Fruit fly (Drosophila melanogaster) whole organism, wandering third instar larva: ENCODE results near the gene CG46435.

Source experiments
- CG32264 ChIP-seq: fragments of 200-800 bp; sonication (Bioruptor generic); optimal IDR thresholded peaks from 2 replicates; lab custom pipeline; 2016; ENCODE audit warnings: missing biosample characterization, missing genetic modification characterization
- CrebA ChIP-seq: fragments of 200-800 bp; sonication (Bioruptor generic); optimal IDR thresholded peaks from 2 replicates; lab custom pipeline; 2016; ENCODE audit warnings: missing biosample characterization, mild to moderate bottlenecking, missing genetic modification characterization, borderline replicate concordance
- Dfd ChIP-seq: fragments of >200 bp; optimal IDR thresholded peaks from 2 replicates; lab custom pipeline; 2017; ENCODE audit warnings: missing biosample characterization, missing genetic modification characterization
- GATAd ChIP-seq: sonication (Bioruptor generic); optimal IDR thresholded peaks from 2 replicates; lab custom pipeline; 2016; ENCODE audit warnings: missing biosample characterization, missing genetic modification characterization
- Hnf4 ChIP-seq: fragments of 200-800 bp; sonication (Bioruptor generic); optimal IDR thresholded peaks from 2 replicates; lab custom pipeline; 2016; ENCODE audit warnings: missing biosample characterization, mild to moderate bottlenecking, missing genetic modification characterization
- Hr78 ChIP-seq: fragments of >200 bp; optimal IDR thresholded peaks from 2 replicates; lab custom pipeline; 2017; ENCODE audit warnings: missing biosample characterization, missing genetic modification characterization
- Hr83 ChIP-seq: fragments of 200-300 bp; sonication (Bioruptor generic); optimal IDR thresholded peaks from 2 replicates; lab custom pipeline; 2016; ENCODE audit warnings: missing biosample characterization, mild to moderate bottlenecking, missing genetic modification characterization, moderate library complexity; ENCODE audit not compliant: poor library complexity, severe bottlenecking
- Jra ChIP-seq: sonication (Bioruptor generic); optimal IDR thresholded peaks from 2 replicates; lab custom pipeline; 2016; ENCODE audit warnings: missing biosample characterization, missing genetic modification characterization
- Mio ChIP-seq: sonication (Bioruptor generic); optimal IDR thresholded peaks from 2 replicates; lab custom pipeline; 2016; ENCODE audit warnings: missing biosample characterization, missing genetic modification characterization
- Myc ChIP-seq: fragments of >200 bp; optimal IDR thresholded peaks from 2 replicates; lab custom pipeline; 2017
- N ChIP-seq: fragments of >200 bp; optimal IDR thresholded peaks from 2 replicates; lab custom pipeline; 2018; ENCODE audit warnings: missing biosample characterization, missing external identifiers, missing genetic modification characterization
- OdsH ChIP-seq: fragments of 200-800 bp; sonication (Bioruptor generic); optimal IDR thresholded peaks from 2 replicates; lab custom pipeline; 2016; ENCODE audit warnings: missing biosample characterization, mild to moderate bottlenecking, missing genetic modification characterization
- Rel ChIP-seq, 2 experiments: fragments of 200-800 bp; sonication (Bioruptor generic) in 1 of 2; optimal IDR thresholded peaks; 2 replicates in 1 of 2; 3 replicates in 1 of 2; lab custom pipeline; 2016 to 2019; ENCODE audit warnings: mild to moderate bottlenecking in 2 of 2, missing biosample characterization in 2 of 2, missing genetic modification characterization in 2 of 2, moderate library complexity in 1 of 2
- Vsx2 ChIP-seq: fragments of 200-300, 225-300 bp; sonication (Bioruptor generic); optimal IDR thresholded peaks from 2 replicates; lab custom pipeline; 2018; ENCODE audit warnings: missing biosample characterization, missing genetic modification characterization; ENCODE audit not compliant: partially characterized antibody
- br ChIP-seq: fragments of 200-800 bp; sonication (Bioruptor generic); optimal IDR thresholded peaks from 2 replicates; lab custom pipeline; 2016; ENCODE audit warnings: missing biosample characterization, missing genetic modification characterization
- brk ChIP-seq: fragments of 200-800 bp; sonication (Bioruptor generic); optimal IDR thresholded peaks from 2 replicates; lab custom pipeline; 2016; ENCODE audit warnings: missing biosample characterization, mild to moderate bottlenecking, missing genetic modification characterization
- dmrt93B ChIP-seq: fragments of 200-800 bp; sonication (Bioruptor generic); optimal IDR thresholded peaks from 2 replicates; lab custom pipeline; 2018; ENCODE audit warnings: missing biosample characterization, mild to moderate bottlenecking, missing genetic modification characterization
- dsf ChIP-seq: sonication (Bioruptor generic); optimal IDR thresholded peaks from 2 replicates; lab custom pipeline; 2016; ENCODE audit warnings: missing biosample characterization, missing genetic modification characterization, borderline replicate concordance
- foxo ChIP-seq, 2 experiments: fragments of 200-800 bp; sonication (Bioruptor generic); optimal IDR thresholded peaks; 2 replicates in 1 of 2; 3 replicates in 1 of 2; lab custom pipeline; 2016 to 2017; ENCODE audit warnings: missing biosample characterization in 2 of 2, missing genetic modification characterization in 2 of 2
- fru ChIP-seq: fragments of 200-800 bp; sonication (Bioruptor generic); optimal IDR thresholded peaks from 3 replicates; lab custom pipeline; 2016; ENCODE audit warnings: missing biosample characterization, mild to moderate bottlenecking, missing genetic modification characterization
- h ChIP-seq: fragments of 200-800 bp; sonication (Bioruptor generic); optimal IDR thresholded peaks from 3 replicates; lab custom pipeline; 2016; ENCODE audit warnings: missing biosample characterization, mild to moderate bottlenecking, missing genetic modification characterization
- jim ChIP-seq: fragments of 175-275, 200-325 bp; sonication (Bioruptor generic); optimal IDR thresholded peaks from 2 replicates; lab custom pipeline; 2016; ENCODE audit warnings: missing biosample characterization, mild to moderate bottlenecking, missing genetic modification characterization
- pan ChIP-seq: fragments of >200 bp; optimal IDR thresholded peaks from 2 replicates; lab custom pipeline; 2017
- psq ChIP-seq: fragments of 200-800 bp; sonication (Bioruptor generic); optimal IDR thresholded peaks from 3 replicates; lab custom pipeline; 2017; ENCODE audit warnings: missing biosample characterization, mild to moderate bottlenecking, missing genetic modification characterization, moderate library complexity
- sage ChIP-seq: fragments of 200-800 bp; sonication (Bioruptor generic); optimal IDR thresholded peaks from 2 replicates; lab custom pipeline; 2016; ENCODE audit warnings: missing biosample characterization, mild to moderate bottlenecking, missing genetic modification characterization
- sv ChIP-seq: fragments of 200-800 bp; sonication (Bioruptor generic); optimal IDR thresholded peaks from 3 replicates; lab custom pipeline; 2016; ENCODE audit warnings: missing biosample characterization, missing genetic modification characterization
- usp ChIP-seq: fragments of >200 bp; optimal IDR thresholded peaks from 2 replicates; lab custom pipeline; 2017; ENCODE audit warnings: missing biosample characterization, missing genetic modification characterization
- woc ChIP-seq: sonication (Bioruptor generic); optimal IDR thresholded peaks from 2 replicates; lab custom pipeline; 2016; ENCODE audit warnings: missing biosample characterization, mild to moderate bottlenecking, missing genetic modification characterization

Gene CG46435

DNA sequence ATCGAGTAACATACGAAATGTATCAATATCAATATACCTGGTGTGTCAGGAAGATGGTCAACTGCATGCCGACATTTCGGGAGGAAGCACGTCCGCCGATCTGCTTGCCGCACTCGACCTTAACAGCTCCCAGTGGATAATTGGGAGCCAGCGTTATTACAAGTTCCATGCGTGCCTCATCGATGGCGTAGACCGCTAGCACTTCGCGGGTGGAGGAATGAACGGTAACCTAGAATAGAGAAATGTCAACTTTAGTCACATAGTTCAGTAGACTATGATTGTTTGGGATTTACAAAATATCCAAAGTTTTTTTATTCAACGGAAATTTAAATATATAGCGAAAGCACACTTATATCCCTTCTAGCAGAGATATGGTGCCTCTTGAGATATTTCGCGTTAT lies at the start of gene CG46435, which contains the start of gene Rcd7:
Gene CG46435 (plus strand): TSS at position 301 of the 400 bp plus-strand sequence.
Gene Rcd7 (plus strand): TSS at position 301 of the 400 bp plus-strand sequence.
- TF ChIP-seq psq (no peak), dsf (GFP tag; lab: Kevin White, UChicago) (no peak), foxo (GFP tag; optimal IDR thresholded peaks at IDR 0.05; lab: Kevin White, UChicago) (no peak), Mio (no peak), br (GFP tag; lab: Kevin White, UChicago) (no peak), N (GFP tag; lab: Kevin White, UChicago) (no peak), jim (GFP tag; lab: Kevin White, UChicago) (no peak), dmrt93B (GFP tag; lab: Kevin White, UChicago) (no peak), Hr83 (GFP tag; lab: Kevin White, UChicago) (no peak), usp (GFP tag; lab: Kevin White, UChicago) (no peak), brk (GFP tag; lab: Kevin White, UChicago) (no peak), CG32264 (no peak), woc (GFP tag; lab: Kevin White, UChicago) (no peak), CrebA (GFP tag; lab: Kevin White, UChicago) (no peak), sage (GFP tag; lab: Kevin White, UChicago) (no peak), h (GFP tag; lab: Kevin White, UChicago) (no peak), pan (lab: Kevin White, UChicago) (no peak), Vsx2 (GFP tag; lab: Kevin White, UChicago) (no peak), sv (GFP tag; lab: Kevin White, UChicago) (no peak)

DNA sequence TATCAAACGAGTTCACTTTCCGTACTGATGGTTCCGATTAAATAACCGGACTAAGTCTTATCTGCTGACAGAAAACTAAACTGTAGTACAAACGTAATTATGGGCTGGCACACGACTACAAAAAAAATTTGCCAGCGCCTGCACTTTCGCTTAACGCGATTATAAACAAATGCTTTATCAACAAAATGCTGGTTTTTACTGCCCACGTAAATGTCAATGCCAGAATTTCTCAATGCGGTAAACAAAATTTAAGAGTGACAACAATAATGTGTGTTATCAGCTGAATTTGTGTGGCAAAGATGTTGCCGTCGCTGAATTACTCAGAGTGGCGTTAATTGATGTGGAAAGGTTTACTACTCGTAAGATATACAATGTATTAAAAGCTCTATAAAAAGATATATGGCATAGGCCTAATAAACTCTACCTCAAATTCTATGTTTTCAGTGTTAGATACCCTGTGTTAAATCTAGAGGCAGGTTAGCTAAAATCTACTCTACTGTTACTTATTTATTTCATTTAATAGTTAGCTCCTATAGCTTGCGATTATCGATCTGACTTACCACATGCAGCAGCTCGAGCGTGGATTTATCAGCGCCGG lies 48.8 kb upstream of the CG46435 start:
- TF ChIP-seq jim (GFP tag; lab: Kevin White, UChicago) = no peak
- no peak for TF ChIP-seq Jra (GFP tag; lab: Kevin White, UChicago)

DNA sequence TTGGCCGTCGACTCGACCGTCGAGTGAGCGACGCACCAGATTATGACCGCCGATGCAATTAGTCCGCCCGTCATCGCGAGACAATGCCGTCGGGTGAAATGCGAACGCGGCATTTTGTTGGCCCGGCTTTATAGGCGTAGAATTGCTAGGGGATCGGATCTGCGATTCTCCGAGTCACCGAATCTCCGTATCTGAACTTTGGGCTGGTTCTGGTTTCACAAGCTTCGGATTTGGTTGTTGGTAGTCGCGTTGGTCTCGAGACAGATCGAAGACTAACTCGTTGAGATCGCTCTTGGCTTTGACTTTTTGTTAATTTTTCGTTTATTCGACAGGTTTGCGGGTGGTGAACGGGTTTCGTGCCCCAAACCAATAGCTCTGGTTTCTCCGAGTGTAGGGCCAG lies 48.3 kb upstream of the CG46435 start:
- TF ChIP-seq Mio (no peak), OdsH (GFP tag; lab: Kevin White, UChicago) (no peak)
- TF ChIP-seq, all 38 proteins: peak for 0

DNA sequence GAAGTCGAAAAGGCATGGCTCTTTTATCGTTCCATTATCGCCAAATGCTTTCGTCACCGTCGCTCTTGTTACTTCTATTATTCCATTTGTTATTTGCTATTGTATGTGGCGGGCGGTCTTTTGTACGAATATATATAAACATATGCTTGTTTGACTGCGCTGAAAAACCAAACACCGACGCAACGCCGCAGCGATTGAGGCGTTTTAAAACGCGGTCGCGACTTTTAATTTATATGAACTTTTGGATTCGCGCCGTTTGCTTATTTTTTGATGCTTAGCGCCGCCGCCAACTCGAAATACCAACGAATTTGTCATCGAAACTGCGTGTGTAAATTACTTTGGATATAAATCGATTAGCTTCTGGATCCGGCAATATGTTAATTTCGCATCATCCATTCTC lies 47.8 kb upstream of the CG46435 start:
- TF ChIP-seq Rel (GFP tag; optimal IDR thresholded peaks at IDR 0.05; lab: Kevin White, UChicago) = no peak
- TF ChIP-seq Rel (tag; optimal IDR thresholded peaks at IDR 0.05; lab: Kevin White, UChicago) = no peak

DNA sequence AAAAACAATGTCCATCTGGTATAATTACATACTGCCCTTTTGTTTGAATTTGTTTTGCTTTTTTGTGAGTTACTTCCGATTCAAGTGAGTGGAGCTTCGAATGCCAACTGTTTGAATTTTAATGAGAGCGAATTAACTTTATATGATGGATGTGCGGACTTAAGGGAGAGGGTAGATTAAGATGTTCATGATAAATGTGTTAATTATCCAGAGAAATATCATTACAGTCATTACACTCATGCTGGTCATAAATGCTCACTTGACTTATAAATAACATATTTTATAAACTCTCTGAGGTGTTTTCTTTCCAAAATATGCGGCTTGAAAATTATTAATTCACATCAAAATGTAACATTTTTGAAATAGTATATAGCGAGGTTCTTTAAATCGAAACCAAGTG lies 47.3 kb upstream of the CG46435 start, which contains the start of gene CG9449:
Gene CG9449 (minus strand): TSS at position 101 of the 400 bp plus-strand sequence.
- no peak for TF ChIP-seq Hr78 (GFP tag; lab: Kevin White, UChicago)

DNA sequence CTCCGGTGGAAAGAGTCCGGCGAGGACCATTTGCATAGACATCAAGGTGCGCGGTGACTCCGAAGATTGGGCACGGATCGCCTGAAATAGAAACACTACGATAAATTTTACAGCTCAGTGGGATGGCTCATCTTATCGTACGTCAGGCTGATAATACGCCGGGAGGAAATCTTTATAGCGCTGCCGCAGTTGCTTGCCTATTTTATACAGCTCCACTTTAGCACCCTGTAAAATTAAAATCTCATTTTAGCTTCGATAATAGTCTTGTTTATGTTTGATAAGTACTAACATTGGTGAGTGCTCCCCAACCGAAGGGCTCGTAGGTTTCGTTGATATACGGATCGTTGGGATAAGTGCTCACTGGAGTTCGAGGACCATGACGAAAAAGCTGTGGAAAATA lies 45.6 kb upstream of the CG46435 start:
- TF ChIP-seq Dfd (GFP tag; lab: Kevin White, UChicago) (no peak), Vsx2 (GFP tag; lab: Kevin White, UChicago) (no peak)

DNA sequence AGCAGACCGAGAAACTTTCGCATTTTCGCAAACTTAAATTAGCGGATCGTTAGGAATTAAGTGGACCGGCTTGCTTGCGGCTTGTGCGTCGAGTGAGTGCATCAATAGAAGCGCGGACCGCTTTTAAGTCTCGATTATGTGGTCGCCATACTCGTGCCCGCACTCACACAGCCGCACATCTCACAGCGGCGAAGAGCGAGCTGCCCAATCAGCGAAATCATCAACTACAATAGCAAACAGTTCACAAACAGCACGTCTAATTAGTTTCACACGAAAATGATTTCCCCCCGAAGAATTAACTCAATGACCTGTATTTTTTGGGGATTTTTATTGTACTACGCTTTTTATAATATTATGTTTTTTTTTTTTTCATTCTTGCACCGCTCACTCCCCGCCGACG lies 44.2 kb upstream of the CG46435 start, which contains the start of gene CG9451:
Gene CG9451 (minus strand): TSS at position 101 of the 400 bp plus-strand sequence.
- TF ChIP-seq jim (GFP tag; lab: Kevin White, UChicago) = no peak
- TF ChIP-seq sv (GFP tag; lab: Kevin White, UChicago) = no peak
- TF ChIP-seq fru = no peak
- no peak for TF ChIP-seq N (GFP tag; lab: Kevin White, UChicago)
- TF ChIP-seq Myc (lab: Kevin White, UChicago) = no peak
- TF ChIP-seq Dfd (GFP tag; lab: Kevin White, UChicago) = no peak
- TF ChIP-seq GATAd (GFP tag; lab: Kevin White, UChicago) = no peak
- TF ChIP-seq dmrt93B (GFP tag; lab: Kevin White, UChicago) = no peak
- TF ChIP-seq woc (GFP tag; lab: Kevin White, UChicago) = no peak
- no peak for TF ChIP-seq pan (lab: Kevin White, UChicago)
- TF ChIP-seq br (GFP tag; lab: Kevin White, UChicago) = no peak
- no peak for TF ChIP-seq Hnf4 (GFP tag; lab: Kevin White, UChicago)
- no peak for TF ChIP-seq sage (GFP tag; lab: Kevin White, UChicago)
- TF ChIP-seq, all 38 proteins: peak for 0
